Worm (Caenorhabditis elegans) whole organism, L4/young adult: ENCODE results near the gene Y39B6A.3.

Source experiments
- W03F9.2 ChIP-seq: fragments of 150-350 bp; optimal IDR thresholded peaks from 2 replicates; lab custom pipeline; 2014; ENCODE audit warnings: missing biosample characterization, missing genetic modification characterization
- dao-5 ChIP-seq: sonication (generic microtip); optimal IDR thresholded peaks from 2 replicates; lab custom pipeline; 2016; ENCODE audit warnings: missing genotype, missing genetic modification characterization, moderate library complexity, missing compliant biosample characterization
- him-1 ChIP-seq: sonication (generic microtip); optimal IDR thresholded peaks from 2 replicates; lab custom pipeline; 2016; ENCODE audit warnings: missing genotype, missing genetic modification reagents, missing genetic modification characterization, missing compliant biosample characterization

The Y39B6A.3 gene

DNA sequence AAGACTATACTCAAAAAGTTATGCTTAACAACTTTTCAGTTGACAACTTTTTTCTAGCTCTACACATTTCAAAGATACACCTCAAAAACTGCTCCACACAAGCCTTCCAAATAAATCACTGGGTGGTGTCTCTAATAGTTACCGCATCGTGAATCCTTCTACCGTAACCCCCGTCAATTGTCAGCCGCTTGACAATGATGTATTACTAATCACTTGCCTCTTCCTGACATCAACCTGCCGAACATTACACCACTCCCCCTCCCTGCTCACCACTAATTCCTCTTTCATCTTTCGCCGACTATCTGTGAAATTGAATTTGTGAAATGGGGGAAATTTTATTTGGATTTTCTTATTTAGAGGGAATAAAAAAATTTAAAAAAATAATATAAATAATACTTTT is 8.1 kb downstream of the Y39B6A.3 start:
- TF ChIP-seq him-1 (tag; lab: Kevin White, UChicago) (no peak), dao-5 (tag; lab: Kevin White, UChicago) (no peak), W03F9.2 (tag; lab: Kevin White, UChicago) (no peak)

- TF ChIP-seq W03F9.2 (tag; lab: Kevin White, UChicago) (no peak), him-1 (tag; lab: Kevin White, UChicago) (no peak), dao-5 (tag; lab: Kevin White, UChicago) (no peak)
Measured at ce11 chrV:19178896-19179295, 10.9 kb downstream of the Y39B6A.3 start.

ce11 chrV:19177804-19178203 is 12.0 kb downstream of the Y39B6A.3 start:
- no peak for TF ChIP-seq W03F9.2 (tag; lab: Kevin White, UChicago)
- no peak for TF ChIP-seq dao-5 (tag; lab: Kevin White, UChicago)
- no peak for TF ChIP-seq him-1 (tag; lab: Kevin White, UChicago)

- TF ChIP-seq him-1 (tag; lab: Kevin White, UChicago) (no peak), dao-5 (tag; lab: Kevin White, UChicago) (no peak), W03F9.2 (tag; lab: Kevin White, UChicago) (no peak)
Measured at ce11 chrV:19177070-19177469, 12.7 kb downstream of the Y39B6A.3 start.

DNA sequence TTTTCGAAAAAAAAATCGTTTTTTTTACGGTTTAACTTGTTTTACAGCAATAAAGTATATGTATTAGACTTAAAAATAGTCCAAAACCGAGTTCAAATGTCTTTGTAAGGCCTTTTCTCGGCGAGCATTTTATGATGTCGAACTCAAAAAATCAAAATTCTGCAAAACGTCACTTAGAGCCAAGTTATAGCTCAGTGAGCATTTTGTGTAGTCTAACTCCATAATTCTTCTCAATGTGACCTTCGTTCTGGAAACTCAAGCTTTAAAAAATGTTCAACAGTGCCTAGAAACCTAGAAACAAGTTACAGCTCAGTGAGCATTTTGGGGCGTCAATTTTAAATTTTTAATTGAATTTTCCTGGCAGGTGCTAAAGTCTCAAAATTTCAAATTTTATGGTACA is 14.1 kb downstream of the Y39B6A.3 start:
- no peak for TF ChIP-seq dao-5 (tag; lab: Kevin White, UChicago)
- no peak for TF ChIP-seq him-1 (tag; lab: Kevin White, UChicago)
- TF ChIP-seq W03F9.2 (tag; lab: Kevin White, UChicago) = no peak

ce11 chrV:19174626-19175025 is 15.2 kb downstream of the Y39B6A.3 start, which contains the start of gene hot-2:
Gene hot-2 (plus strand): TSS chrV:19174759.
- TF ChIP-seq him-1 (tag; lab: Kevin White, UChicago) (no peak), dao-5 (tag; lab: Kevin White, UChicago) (no peak), W03F9.2 (tag; lab: Kevin White, UChicago) (no peak)

DNA sequence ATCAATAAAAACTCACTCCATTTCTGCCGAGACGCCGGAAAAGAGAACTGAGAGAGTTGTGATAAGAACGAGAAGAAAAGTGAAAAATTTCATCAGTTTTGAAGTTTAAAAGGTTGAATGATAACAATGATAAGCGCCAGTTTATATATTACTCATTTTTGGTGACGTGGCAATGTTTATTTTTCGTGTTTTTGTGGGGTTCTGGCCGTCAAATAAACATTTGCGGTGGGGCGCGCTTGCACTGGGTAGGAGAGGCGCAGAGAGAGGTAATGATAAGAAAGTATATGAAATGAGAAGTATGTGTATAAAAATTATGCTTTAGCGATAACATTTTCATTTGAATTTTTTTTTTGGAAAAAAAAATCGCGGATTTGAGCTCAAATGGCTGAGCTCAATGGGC is 31.1 kb downstream of the Y39B6A.3 start, which contains the start of gene Y39B6A.5:
TSS of gene Y39B6A.5 (minus strand) at position 214 of the 400 bp plus-strand sequence.
- TF ChIP-seq W03F9.2 (tag; lab: Kevin White, UChicago) (peak; percentile 47), dao-5 (tag; lab: Kevin White, UChicago) (no peak), him-1 (tag; lab: Kevin White, UChicago) (no peak)

DNA sequence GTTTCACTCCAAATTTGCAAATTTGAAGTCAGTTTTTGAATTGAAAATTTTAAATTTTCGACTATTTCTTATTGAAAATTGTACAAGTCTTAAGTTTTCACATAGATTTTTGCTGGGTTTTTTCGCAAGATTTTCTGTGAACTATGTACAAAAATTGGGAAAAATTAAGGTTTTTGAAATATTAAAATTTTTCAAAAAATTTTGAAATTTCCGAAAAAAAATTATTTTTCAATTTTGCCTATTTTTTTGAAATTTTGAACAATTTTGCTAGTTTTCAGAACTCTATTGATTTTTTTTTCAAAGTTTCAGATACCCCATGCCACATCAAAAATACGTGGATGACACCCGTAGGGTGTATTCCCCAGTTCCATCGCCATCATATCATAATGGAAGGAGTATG is 36.0 kb downstream of the Y39B6A.3 start, which contains the start of gene tsp-13:
TSS of gene tsp-13 (plus strand) at position 301 of the 400 bp plus-strand sequence.
- no peak for TF ChIP-seq dao-5 (tag; lab: Kevin White, UChicago)
- no peak for TF ChIP-seq him-1 (tag; lab: Kevin White, UChicago)
- TF ChIP-seq W03F9.2 (tag; lab: Kevin White, UChicago) = no peak

ce11 chrV:19153244-19153643 is 36.6 kb downstream of the Y39B6A.3 start:
- TF ChIP-seq W03F9.2 (tag; lab: Kevin White, UChicago) (no peak), him-1 (tag; lab: Kevin White, UChicago) (no peak), dao-5 (tag; lab: Kevin White, UChicago) (no peak)

DNA sequence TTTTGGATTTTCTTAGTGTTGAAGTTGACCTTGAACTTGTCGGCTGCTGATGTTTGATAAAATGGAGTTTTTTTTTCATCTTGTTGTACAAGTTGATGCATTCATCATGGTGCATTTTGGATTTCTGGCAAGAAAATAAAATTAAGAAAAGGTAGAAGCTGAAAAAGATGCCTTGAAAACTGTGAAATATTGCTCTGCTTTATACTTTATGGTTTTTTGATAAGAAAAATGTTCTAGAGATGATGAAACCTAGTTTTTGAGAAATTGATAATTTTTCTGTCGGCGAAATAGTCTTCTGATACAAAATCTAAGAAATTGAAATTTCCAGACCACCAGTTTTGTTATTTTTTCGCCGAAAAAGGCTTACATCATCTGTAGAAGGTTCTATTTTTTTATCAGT is 37.5 kb downstream of the Y39B6A.3 start, which contains the start of gene Y39B6A.69:
TSS of gene Y39B6A.69 (minus strand) at position 101 of the 400 bp plus-strand sequence.
- TF ChIP-seq him-1 (tag; lab: Kevin White, UChicago) (no peak), dao-5 (tag; lab: Kevin White, UChicago) (no peak), W03F9.2 (tag; lab: Kevin White, UChicago) (no peak)

ce11 chrV:19149057-19149456 is 40.8 kb downstream of the Y39B6A.3 start, which contains the start of gene Y39B6A.7:
Gene Y39B6A.7 (minus strand): TSS chrV:19149157.
- TF ChIP-seq dao-5 (tag; lab: Kevin White, UChicago) (no peak), W03F9.2 (tag; lab: Kevin White, UChicago) (no peak), him-1 (tag; lab: Kevin White, UChicago) (no peak)

- TF ChIP-seq him-1 (tag; lab: Kevin White, UChicago) = no peak
- TF ChIP-seq dao-5 (tag; lab: Kevin White, UChicago) = no peak
- no peak for TF ChIP-seq W03F9.2 (tag; lab: Kevin White, UChicago)
Measured at ce11 chrV:19148350-19148749, 41.5 kb downstream of the Y39B6A.3 start.

ce11 chrV:19142595-19142994 is 47.2 kb downstream of the Y39B6A.3 start:
- TF ChIP-seq him-1 (tag; lab: Kevin White, UChicago) (no peak), W03F9.2 (tag; lab: Kevin White, UChicago) (no peak), dao-5 (tag; lab: Kevin White, UChicago) (no peak)

DNA sequence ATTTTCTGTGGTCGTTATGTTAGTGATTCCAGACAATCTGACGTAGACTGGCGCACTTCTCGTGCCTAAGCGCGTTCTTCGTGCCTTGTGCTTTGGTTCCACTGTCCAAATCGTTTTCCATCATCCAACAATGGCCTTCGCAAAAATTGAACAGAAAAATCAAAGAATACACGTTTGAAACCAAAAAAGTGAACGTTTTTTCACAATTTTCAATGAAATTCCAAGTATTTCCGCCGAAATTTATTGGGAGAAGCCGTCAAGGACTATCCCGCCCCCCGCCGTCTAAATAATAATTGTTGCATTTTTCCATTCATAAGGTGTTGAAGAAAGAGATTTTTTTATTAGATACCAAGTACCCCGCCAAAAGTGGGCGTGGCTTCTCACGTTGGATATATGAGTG is 49.3 kb downstream of the Y39B6A.3 start, which contains the start of gene cpg-23:
TSS of gene cpg-23 (plus strand) at position 301 of the 400 bp plus-strand sequence.
- TF ChIP-seq him-1 (tag; lab: Kevin White, UChicago) (no peak), dao-5 (tag; lab: Kevin White, UChicago) (no peak), W03F9.2 (tag; lab: Kevin White, UChicago) (no peak)
